Worm (Caenorhabditis elegans): Measurements from ENCODE around the gene ncx-6.

ce11 chrIII:9704606-9704938 lies 9.2 kb downstream of the ncx-6 start:
- TF ChIP-seq lin-39 (tag; optimal IDR thresholded peaks at IDR 0.05) (no peak), snpc-4 (tag; optimal IDR thresholded peaks at IDR 0.05) (no peak), nhr-237 (tag; optimal IDR thresholded peaks at IDR 0.05) (no peak), elt-1 (tag; optimal IDR thresholded peaks at IDR 0.05) (no peak), fos-1 (tag; optimal IDR thresholded peaks at IDR 0.05) (no peak), peb-1 (tag; optimal IDR thresholded peaks at IDR 0.05) (no peak)
